Fruit fly (Drosophila melanogaster): ENCODE results near the gene CG4325.

CG4325 gene

dm6 chrX:2050070-2050899 lies 6.7 kb upstream of the CG4325 start, which contains the start of gene moody (continued):
- TF ChIP-seq CG16779 (GFP tag; IDR thresholded peaks at IDR 0.05) = peak; percentile 99
- peak; percentile 94 for TF ChIP-seq CG8089 (GFP tag; optimal IDR thresholded peaks at IDR 0.05)
- peak; percentile 92 for TF ChIP-seq CG11696 (GFP tag; IDR thresholded peaks at IDR 0.05)
- peak; percentile 97 for TF ChIP-seq Dek (tag; optimal IDR thresholded peaks at IDR 0.05)
- peak; percentile 86 for TF ChIP-seq z (GFP tag; IDR thresholded peaks at IDR 0.05)
- peak; percentile 94 for TF ChIP-seq CG13123 (GFP tag; optimal IDR thresholded peaks at IDR 0.05)
- TF ChIP-seq Nf-YA (GFP tag; IDR thresholded peaks at IDR 0.05) = peak; percentile 96
- TF ChIP-seq al (GFP tag; IDR thresholded peaks at IDR 0.05) = peak; percentile 98
- peak; percentile 97 for TF ChIP-seq Hand (GFP tag; optimal IDR thresholded peaks at IDR 0.05)
- TF ChIP-seq Ravus (GFP tag; IDR thresholded peaks at IDR 0.05) = peak; percentile 91
- no peak for TF ChIP-seq hth (optimal IDR thresholded peaks at IDR 0.05)
- TF ChIP-seq CG30020 (tag; optimal IDR thresholded peaks at IDR 0.05) = peak; percentile 64
- peak; percentile 92 for TF ChIP-seq jigr1 (GFP tag; IDR thresholded peaks at IDR 0.05)
- peak; percentile 95 for TF ChIP-seq zf30C (GFP tag; optimal IDR thresholded peaks at IDR 0.05)
- TF ChIP-seq CoRest (tag; optimal IDR thresholded peaks at IDR 0.05) = peak; percentile 95
- peak; percentile 97 for TF ChIP-seq bowl (GFP tag; IDR thresholded peaks at IDR 0.05)
- TF ChIP-seq gt (GFP tag; IDR thresholded peaks at IDR 0.05) = peak; percentile 94
- TF ChIP-seq CG7987 (GFP tag; optimal IDR thresholded peaks at IDR 0.05) = peak; percentile 97
- TF ChIP-seq bigmax (GFP tag; optimal IDR thresholded peaks at IDR 0.05) = peak; percentile 62
- TF ChIP-seq CG14667 (GFP tag; IDR thresholded peaks at IDR 0.05) = peak; percentile 98
- peak; percentile 98 for TF ChIP-seq Meics (GFP tag; optimal IDR thresholded peaks at IDR 0.05)
- TF ChIP-seq CG1024 (GFP tag; IDR thresholded peaks at IDR 0.05) = peak; percentile 97
- TF ChIP-seq kah (GFP tag; optimal IDR thresholded peaks at IDR 0.05) = peak; percentile 90
- TF ChIP-seq row (GFP tag; IDR thresholded peaks at IDR 0.05) = peak; percentile 100
- peak; percentile 99 for TF ChIP-seq rib (GFP tag; IDR thresholded peaks at IDR 0.05)
- no peak for TF ChIP-seq nerfin-2 (GFP tag; IDR thresholded peaks at IDR 0.05; ENCODE audit: partially characterized antibody)
- TF ChIP-seq dati (GFP tag; IDR thresholded peaks at IDR 0.05) = peak; percentile 97
- TF ChIP-seq cwo (GFP tag; optimal IDR thresholded peaks at IDR 0.05) = peak; percentile 96
- TF ChIP-seq Bteb2 (GFP tag; optimal IDR thresholded peaks at IDR 0.05) = peak; percentile 97
- peak; percentile 78 for TF ChIP-seq Nf-YB (GFP tag; optimal IDR thresholded peaks at IDR 0.05)
- peak; percentile 91 for TF ChIP-seq CkIIα-i1 (GFP tag; IDR thresholded peaks at IDR 0.05)
- TF ChIP-seq CG5953 (GFP tag; IDR thresholded peaks at IDR 0.05) = peak; percentile 98
- peak; percentile 91 for TF ChIP-seq fd96Cb (tag; optimal IDR thresholded peaks at IDR 0.05)
- peak; percentile 99 for TF ChIP-seq B-H2 (GFP tag; optimal IDR thresholded peaks at IDR 0.05)
- TF ChIP-seq Usf (GFP tag; optimal IDR thresholded peaks at IDR 0.05) = peak; percentile 96
- TF ChIP-seq CrebB (tag; optimal IDR thresholded peaks at IDR 0.05) = peak; percentile 97
- peak; percentile 66 for TF ChIP-seq MESR4 (GFP tag; optimal IDR thresholded peaks at IDR 0.05)
- no peak for TF ChIP-seq CG6791 (GFP tag; IDR thresholded peaks at IDR 0.05; ENCODE audit: partially characterized antibody)
- peak; percentile 97 for TF ChIP-seq CG18619 (GFP tag; optimal IDR thresholded peaks at IDR 0.05)
- peak; percentile 99 for TF ChIP-seq CG14014 (GFP tag; IDR thresholded peaks at IDR 0.05)
- peak; percentile 91 for TF ChIP-seq CG10979 (tag; optimal IDR thresholded peaks at IDR 0.05)
- peak; percentile 88 for TF ChIP-seq wor (GFP tag; IDR thresholded peaks at IDR 0.05)
- peak; percentile 96 for TF ChIP-seq aop (GFP tag; IDR thresholded peaks at IDR 0.05)
- peak; percentile 83 for TF ChIP-seq phol (tag; optimal IDR thresholded peaks at IDR 0.05)
- peak; percentile 97 for TF ChIP-seq CG11093 (GFP tag; IDR thresholded peaks at IDR 0.05)
- TF ChIP-seq CG7839 (tag; optimal IDR thresholded peaks at IDR 0.05) = peak; percentile 96
- TF ChIP-seq HHEX (GFP tag; optimal IDR thresholded peaks at IDR 0.05) = peak; percentile 97
- no peak for TF ChIP-seq eve (GFP tag; optimal IDR thresholded peaks at IDR 0.05)
- peak; percentile 98 for TF ChIP-seq CG6765 (GFP tag; optimal IDR thresholded peaks at IDR 0.05)
- peak; percentile 87 for TF ChIP-seq CG10321 (GFP tag; IDR thresholded peaks at IDR 0.05)
